Fruit fly (Drosophila melanogaster): Measurements from ENCODE around the gene CG15822.

The CG15822 gene

DNA sequence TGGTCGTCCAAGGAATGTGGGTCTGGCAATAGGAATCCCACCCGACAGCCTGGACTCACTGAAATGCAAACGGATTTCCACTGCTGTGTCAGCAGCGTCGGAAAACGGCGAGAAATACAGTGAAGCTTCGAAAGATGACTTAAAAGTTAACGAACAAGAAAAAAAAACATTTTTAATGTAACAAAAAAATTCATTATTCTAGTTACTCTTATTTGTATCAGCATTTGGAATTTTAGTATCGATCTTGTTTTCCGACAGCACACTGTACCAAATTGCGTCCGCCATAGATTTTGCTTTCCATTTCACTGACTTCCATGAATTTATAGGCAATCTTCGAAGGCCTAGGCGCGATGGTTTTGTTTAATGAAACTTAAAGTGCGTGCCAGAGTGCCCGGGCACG, 1.1 kb upstream of the CG15822 start (continued):
- TF ChIP-seq CHES-1-like (GFP tag; optimal IDR thresholded peaks at IDR 0.05): no peak
- peak; percentile 25 for TF ChIP-seq CG17359 (tag; optimal IDR thresholded peaks at IDR 0.05)
- peak; percentile 51; the same call in 1 of the 3 replicates for TF ChIP-seq ase (GFP tag; IDR thresholded peaks at IDR 0.05)
- no peak for TF ChIP-seq CG8290 (GFP tag; optimal IDR thresholded peaks at IDR 0.05)
- TF ChIP-seq CG8290 (tag; optimal IDR thresholded peaks at IDR 0.05): no peak
- no peak for TF ChIP-seq CG4360 (GFP tag; IDR thresholded peaks at IDR 0.05)
- TF ChIP-seq NC2α (GFP tag; optimal IDR thresholded peaks at IDR 0.05): no peak
- TF ChIP-seq CG13894 (tag; optimal IDR thresholded peaks at IDR 0.05): peak; percentile 3
- TF ChIP-seq dmrt99B (tag; optimal IDR thresholded peaks at IDR 0.05): peak; percentile 58
- no peak for TF ChIP-seq CG14860 (GFP tag; IDR thresholded peaks at IDR 0.05; ENCODE audit: partially characterized antibody)
- no peak for TF ChIP-seq CG11398 (GFP tag; optimal IDR thresholded peaks at IDR 0.05)
- TF ChIP-seq caup (GFP tag; optimal IDR thresholded peaks at IDR 0.05; ENCODE audit: severe bottlenecking): no peak
- TF ChIP-seq CG10462 (GFP tag; optimal IDR thresholded peaks at IDR 0.05): no peak
- no peak for TF ChIP-seq CG10267 (tag; optimal IDR thresholded peaks at IDR 0.05)
- TF ChIP-seq CG34376 (GFP tag; optimal IDR thresholded peaks at IDR 0.05): no peak
- TF ChIP-seq vnd (GFP tag; IDR thresholded peaks at IDR 0.05; ENCODE audit: partially characterized antibody): no peak
- TF ChIP-seq ac (GFP tag; optimal IDR thresholded peaks at IDR 0.05): no peak
- peak; percentile 51; the same call in 1 of the 2 replicates for TF ChIP-seq CG14014 (GFP tag; IDR thresholded peaks at IDR 0.05)
- no peak for TF ChIP-seq org-1 (GFP tag; optimal IDR thresholded peaks at IDR 0.05)
- TF ChIP-seq oc (tag; optimal IDR thresholded peaks at IDR 0.05): no peak
- no peak for TF ChIP-seq Hey (tag; optimal IDR thresholded peaks at IDR 0.05)
- TF ChIP-seq pnt (GFP tag; optimal IDR thresholded peaks at IDR 0.05): no peak
- no peak for TF ChIP-seq Eip74EF (GFP tag; optimal IDR thresholded peaks at IDR 0.05)
- TF ChIP-seq Opbp (GFP tag; IDR thresholded peaks at IDR 0.05; ENCODE audit: partially characterized antibody): no peak
- peak; percentile 23 for TF ChIP-seq unpg (GFP tag; optimal IDR thresholded peaks at IDR 0.05)
- TF ChIP-seq corto (GFP tag; optimal IDR thresholded peaks at IDR 0.05): no peak
- TF ChIP-seq br (optimal IDR thresholded peaks at IDR 0.05): no peak
- no peak for TF ChIP-seq Atf-2 (GFP tag; optimal IDR thresholded peaks at IDR 0.05)
- no peak for TF ChIP-seq mirr (GFP tag; optimal IDR thresholded peaks at IDR 0.05)
- no peak for TF ChIP-seq D (optimal IDR thresholded peaks at IDR 0.05)
- TF ChIP-seq D (GFP tag; optimal IDR thresholded peaks at IDR 0.05): no peak
- no peak for TF ChIP-seq CG12104 (GFP tag; optimal IDR thresholded peaks at IDR 0.05)
- no peak for TF ChIP-seq repo (GFP tag; optimal IDR thresholded peaks at IDR 0.05)
- TF ChIP-seq CG9609 (GFP tag; optimal IDR thresholded peaks at IDR 0.05): no peak
- no peak for TF ChIP-seq CG34224 (GFP tag; IDR thresholded peaks at IDR 0.05; ENCODE audit: partially characterized antibody)
- TF ChIP-seq CG10565 (GFP tag; optimal IDR thresholded peaks at IDR 0.05): no peak
- TF ChIP-seq CG15011 (GFP tag; optimal IDR thresholded peaks at IDR 0.05): no peak
- TF ChIP-seq Sry-β (GFP tag; optimal IDR thresholded peaks at IDR 0.05): no peak
- TF ChIP-seq cg (GFP tag; optimal IDR thresholded peaks at IDR 0.05): no peak
- TF ChIP-seq psq (GFP tag; optimal IDR thresholded peaks at IDR 0.05): no peak
- no peak for TF ChIP-seq Gsc (GFP tag; IDR thresholded peaks at IDR 0.05)
- TF ChIP-seq unc-4 (GFP tag; IDR thresholded peaks at IDR 0.05; ENCODE audit: partially characterized antibody): no peak
- TF ChIP-seq Kr (GFP tag; optimal IDR thresholded peaks at IDR 0.05): no peak
- peak; percentile 58 for TF ChIP-seq CG32772 (GFP tag; IDR thresholded peaks at IDR 0.05)
- no peak for TF ChIP-seq CG1832 (GFP tag; optimal IDR thresholded peaks at IDR 0.05)
- no peak for TF ChIP-seq Ravus (GFP tag; IDR thresholded peaks at IDR 0.05)
- peak; percentile 16 for TF ChIP-seq CG2712 (tag; optimal IDR thresholded peaks at IDR 0.05)
- no peak for TF ChIP-seq dpn (GFP tag; optimal IDR thresholded peaks at IDR 0.05)
- TF ChIP-seq nau (GFP tag; optimal IDR thresholded peaks at IDR 0.05): no peak
- TF ChIP-seq Nf-YB (GFP tag; optimal IDR thresholded peaks at IDR 0.05): no peak
- no peak for TF ChIP-seq CG18619 (GFP tag; optimal IDR thresholded peaks at IDR 0.05)

Data from whole organism, embryonic.